Fruit fly (Drosophila melanogaster): ENCODE measurements around the gene pns.

Gene pns

dm6 chr3L:1558178-1558788, 21.3 kb downstream of the pns start, which contains the start of the genes Pex10 and CG12099 (continued):
- TF ChIP-seq unpg (GFP tag; optimal IDR thresholded peaks at IDR 0.05), result peak; percentile 86
- TF ChIP-seq Gug (GFP tag; IDR thresholded peaks at IDR 0.05), result peak; percentile 89
- TF ChIP-seq sc (optimal IDR thresholded peaks at IDR 0.05), result no peak
- no peak for TF ChIP-seq sc (GFP tag; optimal IDR thresholded peaks at IDR 0.05)
- peak; percentile 28 for TF ChIP-seq CG3163 (GFP tag; optimal IDR thresholded peaks at IDR 0.05)
- peak; percentile 89 for TF ChIP-seq zen (tag; optimal IDR thresholded peaks at IDR 0.05)
- TF ChIP-seq corto (GFP tag; optimal IDR thresholded peaks at IDR 0.05), result peak; percentile 88
- peak; percentile 65 for TF ChIP-seq Atf3 (GFP tag; optimal IDR thresholded peaks at IDR 0.05)
- peak; percentile 30 to 66 for TF ChIP-seq chif (GFP tag; optimal IDR thresholded peaks at IDR 0.05)
- TF ChIP-seq CG12155 (GFP tag; optimal IDR thresholded peaks at IDR 0.05), result peak; percentile 88
- peak; percentile 91 for TF ChIP-seq B-H2 (GFP tag; optimal IDR thresholded peaks at IDR 0.05)
- peak; percentile 79 for TF ChIP-seq tna (GFP tag; IDR thresholded peaks at IDR 0.05; ENCODE audit: partially characterized antibody)
- peak in 1 of 2 experiments; percentile 81 for TF ChIP-seq bsh (GFP tag; optimal IDR thresholded peaks at IDR 0.05)
- TF ChIP-seq Med (GFP tag), result peak; percentile 91
- peak; percentile 51 for TF ChIP-seq CG1529 (GFP tag; optimal IDR thresholded peaks at IDR 0.05)
- peak; percentile 60 for TF ChIP-seq CG2875 (GFP tag; optimal IDR thresholded peaks at IDR 0.05)
- TF ChIP-seq scrt (GFP tag; optimal IDR thresholded peaks at IDR 0.05), result no peak
- peak; percentile 92 for TF ChIP-seq CG17829 (tag; optimal IDR thresholded peaks at IDR 0.05)
- TF ChIP-seq lola (GFP tag; optimal IDR thresholded peaks at IDR 0.05), result peak in 1 of 3 experiments; percentile 89
- peak; percentile 97 for TF ChIP-seq Scr (GFP tag; IDR thresholded peaks at IDR 0.05; ENCODE audit: partially characterized antibody)
- peak; percentile 75 for TF ChIP-seq CG1233 (GFP tag; optimal IDR thresholded peaks at IDR 0.05)
- TF ChIP-seq Drgx (GFP tag; IDR thresholded peaks at IDR 0.05), result peak; percentile 82
- no peak for TF ChIP-seq eve (GFP tag; optimal IDR thresholded peaks at IDR 0.05)
- no peak for TF ChIP-seq oc (tag; optimal IDR thresholded peaks at IDR 0.05)
- peak; percentile 57 for TF ChIP-seq CG1024 (GFP tag; IDR thresholded peaks at IDR 0.05)
- peak; percentile 83 for TF ChIP-seq Rx (GFP tag; IDR thresholded peaks at IDR 0.05)
- TF ChIP-seq h (optimal IDR thresholded peaks at IDR 0.05), result no peak
- TF ChIP-seq CG6791 (GFP tag; IDR thresholded peaks at IDR 0.05; ENCODE audit: partially characterized antibody), result peak; percentile 86
- TF ChIP-seq stc (GFP tag; IDR thresholded peaks at IDR 0.05), result peak; percentile 74
- TF ChIP-seq stwl (tag; optimal IDR thresholded peaks at IDR 0.05), result no peak
- peak; percentile 80; the same call in 2 of the 3 replicates for TF ChIP-seq mld (GFP tag; IDR thresholded peaks at IDR 0.05; ENCODE audit: partially characterized antibody)
- TF ChIP-seq phol (tag; optimal IDR thresholded peaks at IDR 0.05), result peak; percentile 100
- TF ChIP-seq CG3847 (GFP tag; IDR thresholded peaks at IDR 0.05), result peak; percentile 97
- peak; percentile 52 for TF ChIP-seq CG6654 (GFP tag; optimal IDR thresholded peaks at IDR 0.05)
- TF ChIP-seq peb (GFP tag; IDR thresholded peaks at IDR 0.05), result peak; percentile 85
- peak; percentile 83 for TF ChIP-seq CG10147 (GFP tag; optimal IDR thresholded peaks at IDR 0.05)
- no peak for TF ChIP-seq Kr (GFP tag; optimal IDR thresholded peaks at IDR 0.05)
- no peak for TF ChIP-seq CG12769 (tag; optimal IDR thresholded peaks at IDR 0.05)
- TF ChIP-seq danr (GFP tag; IDR thresholded peaks at IDR 0.05), result peak; percentile 86
- TF ChIP-seq CG34224 (GFP tag; IDR thresholded peaks at IDR 0.05; ENCODE audit: partially characterized antibody), result peak; percentile 89
- no peak for TF ChIP-seq CTCF (GFP tag; optimal IDR thresholded peaks at IDR 0.05)
- TF ChIP-seq sob (GFP tag; IDR thresholded peaks at IDR 0.05), result peak; percentile 95
- peak; percentile 87 for TF ChIP-seq CG4730 (GFP tag; IDR thresholded peaks at IDR 0.05)
- TF ChIP-seq tgo (GFP tag; IDR thresholded peaks at IDR 0.05), result peak; percentile 93
- peak; percentile 77; the same call in 1 of the 2 replicates for TF ChIP-seq ham (GFP tag; IDR thresholded peaks at IDR 0.05)
- no peak for TF ChIP-seq CG10565 (GFP tag; optimal IDR thresholded peaks at IDR 0.05)
- TF ChIP-seq CG10462 (GFP tag; optimal IDR thresholded peaks at IDR 0.05), result peak; percentile 73
- TF ChIP-seq Ada2b (GFP tag; IDR thresholded peaks at IDR 0.05), result peak; percentile 87
- TF ChIP-seq Hmr (GFP tag; optimal IDR thresholded peaks at IDR 0.05), result peak; percentile 89
- TF ChIP-seq wor (GFP tag; IDR thresholded peaks at IDR 0.05), result peak; percentile 78

Data from whole organism, embryonic.